Fruit fly (Drosophila melanogaster) whole organism: ENCODE measurements around the gene CG11951.

Experiments used
- pan ChIP-seq: fragments of >200 bp; optimal IDR thresholded peaks from 2 replicates; lab custom pipeline; 2017
- psq ChIP-seq: fragments of >200 bp; optimal IDR thresholded peaks from 2 replicates; lab custom pipeline; 2017
- usp ChIP-seq: fragments of >200 bp; optimal IDR thresholded peaks from 2 replicates; lab custom pipeline; 2017; ENCODE audit warnings: missing biosample characterization, missing genetic modification characterization, mixed read lengths

DNA sequence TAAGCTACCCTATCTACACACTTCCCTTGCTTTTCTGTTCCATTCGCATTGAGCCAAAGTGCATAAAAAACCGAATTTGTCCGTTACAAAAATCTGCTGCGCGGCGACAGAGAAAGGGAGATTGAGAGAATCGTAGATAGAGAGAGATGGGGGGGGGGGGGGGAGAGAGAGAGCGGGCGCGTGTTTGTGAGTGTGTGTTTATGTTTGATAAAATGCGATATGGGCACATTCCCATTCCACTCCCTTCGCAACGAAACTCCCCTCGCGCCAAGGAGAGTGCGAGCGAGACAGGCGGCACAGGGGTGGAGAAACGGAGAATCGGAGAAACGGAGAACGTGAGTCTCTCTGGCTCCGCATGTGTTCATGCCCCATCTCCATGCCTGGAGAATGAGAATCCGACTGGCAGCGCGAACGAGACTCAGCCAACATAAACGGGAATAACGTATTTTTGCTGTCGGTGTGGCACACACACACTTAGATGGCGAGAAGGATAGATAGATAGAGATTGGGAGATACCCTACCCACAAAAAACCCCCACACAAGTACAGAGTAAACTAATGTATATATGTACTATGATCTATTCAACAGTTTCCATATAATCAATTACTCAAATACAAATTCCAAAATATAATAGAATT is 48.9 kb upstream of the CG11951 start:
- no peak for TF ChIP-seq usp (GFP tag; lab: Kevin White, UChicago)
- TF ChIP-seq psq (lab: Kevin White, UChicago), result no peak
- TF ChIP-seq pan (lab: Kevin White, UChicago), result no peak
